Worm (Caenorhabditis elegans) whole organism, mixed stage, embryonic: ENCODE measurements around the gene mrpl-12.

Source experiments
- blmp-1 ChIP-seq: fragments of 150-350 bp; optimal IDR thresholded peaks from 2 replicates; lab custom pipeline; 2014; ENCODE audit warnings: missing biosample characterization, missing genetic modification characterization
- ces-1 ChIP-seq: fragments of 150-350 bp; optimal IDR thresholded peaks from 2 replicates; lab custom pipeline; 2014; ENCODE audit warnings: missing biosample characterization, missing genetic modification reagents, missing genetic modification characterization
- lin-13 ChIP-seq: fragments of 150-350 bp; optimal IDR thresholded peaks from 2 replicates; lab custom pipeline; 2014; ENCODE audit warnings: missing biosample characterization, missing genetic modification characterization
- mep-1 ChIP-seq: fragments of 150-350 bp; optimal IDR thresholded peaks from 2 replicates; lab custom pipeline; 2017; ENCODE audit warnings: missing biosample characterization, missing genetic modification reagents, missing genetic modification characterization, inconsistent platforms
- nhr-12 ChIP-seq: fragments of 150-350 bp; optimal IDR thresholded peaks from 2 replicates; lab custom pipeline; 2014; ENCODE audit warnings: missing biosample characterization, missing genetic modification characterization
- nhr-237 ChIP-seq: fragments of 150-350 bp; optimal IDR thresholded peaks from 2 replicates; lab custom pipeline; 2014; ENCODE audit warnings: missing biosample characterization, missing genetic modification characterization
- nhr-28 ChIP-seq: fragments of 150-350 bp; optimal IDR thresholded peaks from 2 replicates; lab custom pipeline; 2014; ENCODE audit warnings: missing biosample characterization, missing genetic modification characterization
- snpc-4 ChIP-seq: fragments of 150-350 bp; optimal IDR thresholded peaks from 2 replicates; lab custom pipeline; 2014; ENCODE audit warnings: missing biosample characterization, missing genetic modification characterization
- tbx-8 ChIP-seq: fragments of 200-800 bp; sonication (Bioruptor generic); optimal IDR thresholded peaks from 2 replicates; lab custom pipeline; 2018; ENCODE audit warnings: mild to moderate bottlenecking, missing genetic modification characterization, moderate library complexity, missing compliant biosample characterization
- unc-62 ChIP-seq: fragments of 150-350 bp; optimal IDR thresholded peaks from 2 replicates; lab custom pipeline; 2014; ENCODE audit warnings: missing biosample characterization, missing genetic modification reagents, missing genetic modification characterization
- ztf-11 ChIP-seq: fragments of 150-350 bp; optimal IDR thresholded peaks from 2 replicates; lab custom pipeline; 2014; ENCODE audit warnings: missing biosample characterization, missing genetic modification characterization

- TF ChIP-seq mep-1 (no peak), ztf-11 (tag; lab: Kevin White, UChicago) (no peak), nhr-12 (tag; lab: Kevin White, UChicago) (no peak), unc-62 (GFP tag; lab: Kevin White, UChicago) (no peak), snpc-4 (tag; lab: Kevin White, UChicago) (no peak), blmp-1 (tag; lab: Kevin White, UChicago) (no peak), tbx-8 (GFP tag; lab: Kevin White, UChicago) (no peak), lin-13 (tag; lab: Kevin White, UChicago) (no peak), ces-1 (no peak), nhr-28 (no peak), nhr-237 (no peak)
Observed at ce11 chrIII:10703833-10704232, 3.7 kb upstream of the mrpl-12 start.
